Fruit fly (Drosophila melanogaster): ENCODE results near the gene mRpS31.

Gene mRpS31

dm6 chr3L:16021064-16021683 lies 16.2 kb downstream of the mRpS31 start (continued):
- TF ChIP-seq CG31627 (GFP tag; optimal IDR thresholded peaks at IDR 0.05) (peak; percentile 51), fd85E (GFP tag; optimal IDR thresholded peaks at IDR 0.05) (no peak), dsx (GFP tag; optimal IDR thresholded peaks at IDR 0.05; ENCODE audit: poor library complexity, severe bottlenecking) (peak; percentile 32), CG3032 (tag; optimal IDR thresholded peaks at IDR 0.05) (peak; percentile 26), Gug (GFP tag; IDR thresholded peaks at IDR 0.05) (no peak), Ets21C (GFP tag; optimal IDR thresholded peaks at IDR 0.05) (no peak), ss (GFP tag; optimal IDR thresholded peaks at IDR 0.05) (no peak), Hr39 (GFP tag; optimal IDR thresholded peaks at IDR 0.05) (peak; percentile 50), CG8119 (GFP tag; IDR thresholded peaks at IDR 0.05) (peak; percentile 48; the same call in 1 of the 3 replicates), CG6808 (GFP tag; optimal IDR thresholded peaks at IDR 0.05) (no peak), spab (GFP tag; optimal IDR thresholded peaks at IDR 0.05) (peak; percentile 2), Sox15 (GFP tag; optimal IDR thresholded peaks at IDR 0.05) (peak; percentile 0), pdm3 (GFP tag; optimal IDR thresholded peaks at IDR 0.05) (peak; percentile 58), CG6163 (GFP tag; IDR thresholded peaks at IDR 0.05) (peak; percentile 56; the same call in 2 of the 3 replicates), Smox (GFP tag; optimal IDR thresholded peaks at IDR 0.05) (peak; percentile 50), acj6 (GFP tag; optimal IDR thresholded peaks at IDR 0.05) (peak; percentile 45), lz (GFP tag; optimal IDR thresholded peaks at IDR 0.05) (peak; percentile 35), Sox102F (GFP tag; optimal IDR thresholded peaks at IDR 0.05) (peak; percentile 64), CG11294 (GFP tag; IDR thresholded peaks at IDR 0.05) (no peak), Hr38 (GFP tag; optimal IDR thresholded peaks at IDR 0.05) (no peak), Sox14 (GFP tag; optimal IDR thresholded peaks at IDR 0.05) (peak; percentile 42), CG15336 (GFP tag; IDR thresholded peaks at IDR 0.05) (peak; percentile 36; the same call in 1 of the 2 replicates), CG3919 (GFP tag; optimal IDR thresholded peaks at IDR 0.05) (peak; percentile 60)

dm6 chr3L:16023020-16023648 lies 18.1 kb downstream of the mRpS31 start, which contains the start of gene Notum:
Gene Notum (plus strand): TSS chr3L:16023480.
- no peak for TF ChIP-seq Sox15 (GFP tag; optimal IDR thresholded peaks at IDR 0.05)
- no peak for TF ChIP-seq CG16779 (tag; optimal IDR thresholded peaks at IDR 0.05)
- TF ChIP-seq CG6854 (GFP tag; optimal IDR thresholded peaks at IDR 0.05): peak; percentile 21
- no peak for TF ChIP-seq CG8319 (GFP tag; optimal IDR thresholded peaks at IDR 0.05)
- TF ChIP-seq lz (GFP tag; optimal IDR thresholded peaks at IDR 0.05): no peak
- no peak for TF ChIP-seq esn (GFP tag; optimal IDR thresholded peaks at IDR 0.05)
- TF ChIP-seq Eip78C (GFP tag): peak; percentile 38

dm6 chr3L:16024276-16025019 lies 19.5 kb downstream of the mRpS31 start:
- TF ChIP-seq dac (GFP tag; optimal IDR thresholded peaks at IDR 0.05) (no peak), CG11762 (GFP tag; optimal IDR thresholded peaks at IDR 0.05; ENCODE audit: insufficient read depth) (peak; percentile 16), Sox14 (GFP tag; optimal IDR thresholded peaks at IDR 0.05) (peak; percentile 62), pdm3 (GFP tag; optimal IDR thresholded peaks at IDR 0.05) (peak; percentile 66), acj6 (GFP tag; optimal IDR thresholded peaks at IDR 0.05) (peak; percentile 51), spab (GFP tag; optimal IDR thresholded peaks at IDR 0.05) (peak; percentile 65), eg (GFP tag; IDR thresholded peaks at IDR 0.05) (no peak), Hr38 (GFP tag; optimal IDR thresholded peaks at IDR 0.05) (no peak), Hr39 (GFP tag; optimal IDR thresholded peaks at IDR 0.05) (peak; percentile 66), dsx (GFP tag; optimal IDR thresholded peaks at IDR 0.05; ENCODE audit: poor library complexity, severe bottlenecking) (peak; percentile 33), OdsH (GFP tag; optimal IDR thresholded peaks at IDR 0.05) (peak; percentile 65), CG8119 (GFP tag; IDR thresholded peaks at IDR 0.05) (peak; percentile 37; the same call in 2 of the 3 replicates), Sox102F (GFP tag; optimal IDR thresholded peaks at IDR 0.05) (peak; percentile 69), CG6163 (GFP tag; IDR thresholded peaks at IDR 0.05) (no peak), CG8632 (GFP tag; optimal IDR thresholded peaks at IDR 0.05) (peak; percentile 47), CG10631 (GFP tag; optimal IDR thresholded peaks at IDR 0.05) (peak; percentile 54), CG4318 (GFP tag; optimal IDR thresholded peaks at IDR 0.05) (peak; percentile 35), fd85E (GFP tag; optimal IDR thresholded peaks at IDR 0.05) (no peak), CG32006 (GFP tag; optimal IDR thresholded peaks at IDR 0.05) (peak; percentile 72), CG6276 (GFP tag; optimal IDR thresholded peaks at IDR 0.05) (peak; percentile 36), Gug (GFP tag; IDR thresholded peaks at IDR 0.05) (no peak), achi (GFP tag; optimal IDR thresholded peaks at IDR 0.05) (peak; percentile 55), Met (GFP tag; optimal IDR thresholded peaks at IDR 0.05) (peak; percentile 77), cyc (GFP tag; optimal IDR thresholded peaks at IDR 0.05) (peak; percentile 58), Blimp-1 (GFP tag; optimal IDR thresholded peaks at IDR 0.05) (peak; percentile 8), CG11294 (GFP tag; IDR thresholded peaks at IDR 0.05) (no peak), topi (GFP tag; optimal IDR thresholded peaks at IDR 0.05) (peak; percentile 70), net (GFP tag; optimal IDR thresholded peaks at IDR 0.05) (peak; percentile 45)

All from whole organism, prepupa.